Worm (Caenorhabditis elegans) whole organism, early embryonic: ENCODE data around the gene ZK105.8.

Source experiments
- aly-1 ChIP-seq: sonication (generic microtip); optimal IDR thresholded peaks from 2 replicates; lab custom pipeline; 2016; ENCODE audit warnings: missing genetic modification characterization, missing compliant biosample characterization
- ama-1 ChIP-seq: fragments of 150-350 bp; optimal IDR thresholded peaks from 2 replicates; lab custom pipeline; 2014
- ets-7 ChIP-seq: sonication (generic microtip); optimal IDR thresholded peaks from 2 replicates; lab custom pipeline; 2016; ENCODE audit warnings: missing genotype, missing genetic modification characterization, missing compliant biosample characterization
- flt-1 ChIP-seq: fragments of 200-800 bp; sonication (Bioruptor generic); IDR thresholded peaks from 2 replicates; pipeline ENCODE4 v1.3.6; 2022; ENCODE audit warnings: missing genetic modification characterization, missing compliant biosample characterization
- hmg-4 ChIP-seq: fragments of 200-800 bp; sonication (Bioruptor generic); optimal IDR thresholded peaks from 2 replicates; lab custom pipeline; 2018; ENCODE audit warnings: mild to moderate bottlenecking, missing genetic modification characterization, missing compliant biosample characterization
- pes-1 ChIP-seq: fragments of 200-800 bp; sonication (Bioruptor generic); IDR thresholded peaks from 2 replicates; pipeline ENCODE4 v1.3.6; 2022; ENCODE audit warnings: missing genetic modification reagents, missing genetic modification characterization, missing compliant biosample characterization
- tra-4 ChIP-seq: sonication (generic microtip); optimal IDR thresholded peaks from 2 replicates; lab custom pipeline; 2017; ENCODE audit warnings: missing genetic modification characterization, missing compliant biosample characterization

ce11 chrV:7737710-7738109 is 13.4 kb downstream of the ZK105.8 start, which contains the start of gene srr-9:
- TF ChIP-seq hmg-4, result no peak
- no peak for TF ChIP-seq pes-1 (GFP tag; lab: Robert Waterston, UW)
- no peak for TF ChIP-seq aly-1
- no peak for TF ChIP-seq ama-1 (lab: Kevin White, UChicago)
- no peak for TF ChIP-seq tra-4
- TF ChIP-seq flt-1, result no peak
- no peak for TF ChIP-seq ets-7 (tag; lab: Kevin White, UChicago)
